Worm (Caenorhabditis elegans): Measurements from ENCODE around the gene K06H7.8.

DNA sequence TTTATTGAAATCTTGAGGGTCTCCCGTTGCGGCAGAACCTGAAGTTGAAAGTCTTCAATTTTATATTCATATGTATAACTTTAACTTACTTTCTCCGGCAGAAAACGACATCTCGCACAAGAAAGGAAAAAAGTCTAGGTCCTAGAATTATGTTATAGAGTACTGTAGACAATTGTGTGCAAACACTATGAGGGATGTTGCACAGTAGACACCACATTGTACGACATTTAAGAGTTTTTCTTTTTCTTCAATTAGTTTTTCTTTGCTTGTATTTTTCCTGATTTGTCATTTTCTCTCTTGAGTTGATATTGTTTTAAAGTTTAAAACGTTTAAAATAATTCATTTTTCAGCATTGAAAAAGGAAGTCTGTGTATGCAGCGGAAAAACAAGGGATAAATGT, 12.7 kb downstream of the K06H7.8 start, which contains the start of the genes K06H7.7 and grp-1:
- TF ChIP-seq ama-1 (optimal IDR thresholded peaks at IDR 0.05) (no peak), flt-1 (GFP tag; IDR thresholded peaks at IDR 0.05) (no peak), tbx-11 (GFP tag; IDR thresholded peaks at IDR 0.05) (no peak), hmg-4 (GFP tag; optimal IDR thresholded peaks at IDR 0.05) (no peak), scrt-1 (GFP tag; IDR thresholded peaks at IDR 0.05) (no peak), hnd-1 (tag; optimal IDR thresholded peaks at IDR 0.05) (no peak), aly-1 (tag; optimal IDR thresholded peaks at IDR 0.05) (no peak), tra-4 (tag; optimal IDR thresholded peaks at IDR 0.05) (no peak), ceh-13 (GFP tag; optimal IDR thresholded peaks at IDR 0.05) (no peak), tbx-37 (GFP tag; conservative IDR thresholded peaks at IDR 0.05) (no peak)
